Fruit fly (Drosophila melanogaster) whole organism, embryonic: Measurements from ENCODE around the gene lilli.

ENCODE experiments used
- Abd-B ChIP-seq: fragments of 200-800 bp; sonication (Bioruptor generic); optimal IDR thresholded peaks from 2 replicates; lab custom pipeline; 2018; ENCODE audit warnings: missing biosample characterization, mild to moderate bottlenecking, missing genetic modification characterization, moderate library complexity
- Asciz ChIP-seq: fragments of 200-800 bp; sonication (Bioruptor generic); optimal IDR thresholded peaks from 2 replicates; lab custom pipeline; 2017; ENCODE audit warnings: missing biosample characterization, mild to moderate bottlenecking, missing genetic modification characterization, missing genetic modification reagents
- CG10267 ChIP-seq: fragments of 200-800 bp; sonication (Bioruptor generic); optimal IDR thresholded peaks from 2 replicates; lab custom pipeline; 2018; ENCODE audit warnings: missing biosample characterization, mild to moderate bottlenecking, missing genetic modification characterization, moderate library complexity
- CG12071 ChIP-seq: fragments of 200-800 bp; sonication (Bioruptor generic); optimal IDR thresholded peaks from 3 replicates; lab custom pipeline; 2018; ENCODE audit warnings: missing biosample characterization, mild to moderate bottlenecking, missing genetic modification characterization
- CG12104 ChIP-seq: fragments of 200-800 bp; sonication (Bioruptor generic); optimal IDR thresholded peaks from 3 replicates; lab custom pipeline; 2016; ENCODE audit warnings: missing biosample characterization, missing genetic modification characterization
- CG12391 ChIP-seq: fragments of 200-800 bp; sonication (Bioruptor generic); optimal IDR thresholded peaks from 3 replicates; lab custom pipeline; 2018; ENCODE audit warnings: missing biosample characterization, mild to moderate bottlenecking, missing genetic modification characterization, moderate library complexity
- CG13123 ChIP-seq: fragments of 200-800 bp; sonication (Bioruptor generic); optimal IDR thresholded peaks from 2 replicates; lab custom pipeline; 2016; ENCODE audit warnings: missing biosample characterization, missing genetic modification characterization
- CG13287 ChIP-seq: fragments of 200-800 bp; sonication (Bioruptor generic); IDR thresholded peaks from 2 replicates; pipeline ENCODE4 v1.3.6; 2022; ENCODE audit warnings: missing biosample characterization, missing genetic modification characterization; ENCODE audit not compliant: partially characterized antibody
- CG15601 ChIP-seq: fragments of 200-800 bp; sonication (Bioruptor generic); optimal IDR thresholded peaks from 3 replicates; lab custom pipeline; 2019; ENCODE audit warnings: missing biosample characterization, mild to moderate bottlenecking, missing genetic modification characterization, moderate library complexity
- CG17802 ChIP-seq: fragments of 200-800 bp; sonication (Bioruptor generic); optimal IDR thresholded peaks from 2 replicates; lab custom pipeline; 2018; ENCODE audit warnings: missing biosample characterization, mild to moderate bottlenecking, missing genetic modification characterization, moderate library complexity
- CG18764 ChIP-seq: fragments of 200-800 bp; sonication (Bioruptor generic); optimal IDR thresholded peaks from 3 replicates; lab custom pipeline; 2016; ENCODE audit warnings: missing biosample characterization, missing genetic modification characterization
- CG31441 ChIP-seq: fragments of 200-800 bp; sonication (Bioruptor generic); IDR thresholded peaks from 2 replicates; pipeline ENCODE4 v1.3.6; 2022; ENCODE audit warnings: missing biosample characterization, missing genetic modification characterization
- CG5953 ChIP-seq: fragments of 200-800 bp; sonication (Bioruptor generic); IDR thresholded peaks from 2 replicates; pipeline ENCODE4 v1.3.6; 2022; ENCODE audit warnings: missing biosample characterization, missing genetic modification characterization
- CG8281 ChIP-seq: fragments of 200-800 bp; sonication (Bioruptor generic); optimal IDR thresholded peaks from 2 replicates; lab custom pipeline; 2018; ENCODE audit warnings: missing biosample characterization, mild to moderate bottlenecking, missing genetic modification characterization, moderate library complexity
- CG9215 ChIP-seq: fragments of 200-800 bp; sonication (Bioruptor generic); IDR thresholded peaks from 2 replicates; pipeline ENCODE4 v1.3.6; 2022; ENCODE audit warnings: missing biosample characterization, missing genetic modification characterization
- CG9817 ChIP-seq: fragments of 200-800 bp; sonication (Bioruptor generic); optimal IDR thresholded peaks from 2 replicates; lab custom pipeline; 2018; ENCODE audit warnings: missing biosample characterization, mild to moderate bottlenecking, missing genetic modification characterization, moderate library complexity
- CG9932 ChIP-seq: fragments of 200-800 bp; sonication (Bioruptor generic); IDR thresholded peaks from 2 replicates; pipeline ENCODE4 v1.3.6; 2022; ENCODE audit warnings: missing biosample characterization, missing genetic modification characterization
- CoRest ChIP-seq: fragments of 200-800 bp; sonication (Bioruptor generic); optimal IDR thresholded peaks from 3 replicates; lab custom pipeline; 2018; ENCODE audit warnings: missing biosample characterization, mild to moderate bottlenecking, missing genetic modification characterization, moderate library complexity
- Dad ChIP-seq: fragments of 200-800 bp; sonication (Bioruptor generic); optimal IDR thresholded peaks from 3 replicates; lab custom pipeline; 2016; ENCODE audit warnings: missing biosample characterization, missing genetic modification characterization
- Dp ChIP-seq: fragments of 200-800 bp; sonication (Bioruptor generic); optimal IDR thresholded peaks from 2 replicates; lab custom pipeline; 2018; ENCODE audit warnings: missing biosample characterization, mild to moderate bottlenecking, missing genetic modification characterization, moderate library complexity
- Drgx ChIP-seq: fragments of 200-800 bp; sonication (Bioruptor generic); IDR thresholded peaks from 2 replicates; pipeline ENCODE4 v1.3.6; 2022; ENCODE audit warnings: missing biosample characterization, missing genetic modification characterization
- Ets65A ChIP-seq: fragments of 200-800 bp; sonication (Bioruptor generic); peaks from one replicate; lab custom pipeline; 2016; ENCODE audit warnings: missing biosample characterization, missing genetic modification characterization
- HLH4C ChIP-seq: fragments of 200-800 bp; sonication (Bioruptor generic); IDR thresholded peaks from 3 replicates; pipeline ENCODE4 v1.3.6; 2022; ENCODE audit warnings: missing biosample characterization, missing genetic modification characterization; ENCODE audit not compliant: partially characterized antibody
- Hr78 ChIP-seq, 2 experiments: fragments of 200-800 bp in 1 of 2; fragments of >200 bp in 1 of 2; sonication (Bioruptor generic) in 1 of 2; optimal IDR thresholded peaks; 2 replicates each; lab custom pipeline; 2017 to 2019; ENCODE audit warnings: missing biosample characterization in 2 of 2, missing genetic modification characterization in 2 of 2, mild to moderate bottlenecking in 1 of 2, moderate library complexity in 1 of 2
- Med ChIP-seq: fragments of 200-800 bp; sonication (Bioruptor generic); peaks from one replicate; lab custom pipeline; 2016; ENCODE audit warnings: missing biosample characterization, missing genetic modification characterization, mild to moderate bottlenecking, inconsistent platforms, moderate library complexity
- Spps ChIP-seq: fragments of 200-800 bp; sonication (Bioruptor generic); optimal IDR thresholded peaks from 2 replicates; lab custom pipeline; 2018; ENCODE audit warnings: missing biosample characterization, mild to moderate bottlenecking, missing genetic modification characterization
- Trl ChIP-seq, 3 experiments: fragments of >200 bp in 2 of 3; fragments of 200-800 bp in 1 of 3; sonication (Bioruptor generic) in 1 of 3; optimal IDR thresholded peaks; 2 replicates in 1 of 3; 3 replicates in 2 of 3; lab custom pipeline; 2016 to 2017; ENCODE audit warnings: missing biosample characterization in 1 of 3, missing genetic modification characterization in 1 of 3
- Xrp1 ChIP-seq: fragments of 200-800 bp; sonication (Bioruptor generic); IDR thresholded peaks from 2 replicates; pipeline ENCODE4 v1.3.6; 2022; ENCODE audit warnings: missing biosample characterization, missing genetic modification characterization
- ap ChIP-seq: fragments of 200-800 bp; sonication (Bioruptor generic); IDR thresholded peaks from 2 replicates; pipeline ENCODE4 v1.3.6; 2022; ENCODE audit warnings: missing biosample characterization, missing genetic modification characterization
- cas ChIP-seq: fragments of 200-800 bp; sonication (Bioruptor generic); IDR thresholded peaks from 2 replicates; pipeline ENCODE4 v1.3.6; 2022; ENCODE audit warnings: missing biosample characterization, missing genetic modification characterization
- cato ChIP-seq: fragments of 200-800 bp; sonication (Bioruptor generic); optimal IDR thresholded peaks from 2 replicates; lab custom pipeline; 2016; ENCODE audit warnings: missing biosample characterization, missing genetic modification characterization, borderline replicate concordance
- chinmo ChIP-seq: fragments of 200-800 bp; sonication (Bioruptor generic); IDR thresholded peaks from 4 replicates; pipeline ENCODE4 v1.3.6; 2022; ENCODE audit warnings: missing biosample characterization, missing genetic modification characterization; ENCODE audit not compliant: partially characterized antibody
- chm ChIP-seq: fragments of 200-800 bp; sonication (Bioruptor generic); IDR thresholded peaks from 2 replicates; pipeline ENCODE4 v1.3.6; 2022; ENCODE audit warnings: missing biosample characterization, missing genetic modification characterization
- dm ChIP-seq: fragments of 200-800 bp; sonication (Bioruptor generic); optimal IDR thresholded peaks from 3 replicates; lab custom pipeline; 2016; ENCODE audit warnings: missing biosample characterization, missing genetic modification characterization
- dmrt99B ChIP-seq: fragments of 200-800 bp; sonication (Bioruptor generic); optimal IDR thresholded peaks from 2 replicates; lab custom pipeline; 2018; ENCODE audit warnings: missing biosample characterization, mild to moderate bottlenecking, missing genetic modification characterization, moderate library complexity
- en ChIP-seq: fragments of 200-800 bp; sonication (Bioruptor generic); optimal IDR thresholded peaks from 2 replicates; lab custom pipeline; 2016; ENCODE audit warnings: missing biosample characterization, missing genetic modification characterization
- eyg ChIP-seq: fragments of 200-800 bp; sonication (Bioruptor generic); optimal IDR thresholded peaks from 3 replicates; lab custom pipeline; 2016; ENCODE audit warnings: missing biosample characterization, missing genetic modification characterization
- fru ChIP-seq: fragments of >200 bp; optimal IDR thresholded peaks from 2 replicates; lab custom pipeline; 2017
- grn ChIP-seq: fragments of 200-800 bp; sonication (Bioruptor generic); optimal IDR thresholded peaks from 3 replicates; lab custom pipeline; 2017; ENCODE audit warnings: missing biosample characterization, missing genetic modification characterization
- h ChIP-seq: fragments of >200 bp; optimal IDR thresholded peaks from 2 replicates; lab custom pipeline; 2017
- hb ChIP-seq: fragments of 200-800 bp; sonication (Bioruptor generic); IDR thresholded peaks from 3 replicates; pipeline ENCODE4 v1.3.6; 2022; ENCODE audit warnings: missing biosample characterization, missing genetic modification characterization; ENCODE audit not compliant: partially characterized antibody
- jigr1 ChIP-seq: fragments of 200-800 bp; sonication (Bioruptor generic); IDR thresholded peaks from 3 replicates; pipeline ENCODE4 v1.3.6; 2022; ENCODE audit warnings: missing biosample characterization, missing genetic modification characterization
- lab ChIP-seq: fragments of 200-800 bp; sonication (Bioruptor generic); optimal IDR thresholded peaks from 3 replicates; lab custom pipeline; 2017; ENCODE audit warnings: missing biosample characterization, missing genetic modification characterization, mild to moderate bottlenecking, moderate library complexity, missing genetic modification reagents
- nom ChIP-seq: fragments of 200-800 bp; sonication (Bioruptor generic); optimal IDR thresholded peaks from 2 replicates; lab custom pipeline; 2017; ENCODE audit warnings: missing biosample characterization, missing genetic modification characterization, mild to moderate bottlenecking, moderate library complexity, missing genetic modification reagents
- pb ChIP-seq: fragments of 200-800 bp; sonication (Bioruptor generic); optimal IDR thresholded peaks from 3 replicates; lab custom pipeline; 2016; ENCODE audit warnings: missing biosample characterization, missing genetic modification characterization
- pzg ChIP-seq: fragments of 200-800 bp; sonication (Bioruptor generic); optimal IDR thresholded peaks from 3 replicates; lab custom pipeline; 2018; ENCODE audit warnings: missing biosample characterization, mild to moderate bottlenecking, missing genetic modification characterization, moderate library complexity
- sim ChIP-seq: fragments of 200-800 bp; sonication (Bioruptor generic); IDR thresholded peaks from 2 replicates; pipeline ENCODE4 v1.3.6; 2022; ENCODE audit warnings: missing biosample characterization, missing genetic modification characterization
- sima ChIP-seq: fragments of 200-800 bp; sonication (Bioruptor generic); optimal IDR thresholded peaks from 2 replicates; lab custom pipeline; 2016; ENCODE audit warnings: missing biosample characterization, missing genetic modification characterization
- vnd ChIP-seq: fragments of 200-800 bp; sonication (Bioruptor generic); IDR thresholded peaks from 3 replicates; pipeline ENCODE4 v1.3.6; 2022; ENCODE audit warnings: missing biosample characterization, missing genetic modification characterization; ENCODE audit not compliant: partially characterized antibody

Gene lilli

DNA sequence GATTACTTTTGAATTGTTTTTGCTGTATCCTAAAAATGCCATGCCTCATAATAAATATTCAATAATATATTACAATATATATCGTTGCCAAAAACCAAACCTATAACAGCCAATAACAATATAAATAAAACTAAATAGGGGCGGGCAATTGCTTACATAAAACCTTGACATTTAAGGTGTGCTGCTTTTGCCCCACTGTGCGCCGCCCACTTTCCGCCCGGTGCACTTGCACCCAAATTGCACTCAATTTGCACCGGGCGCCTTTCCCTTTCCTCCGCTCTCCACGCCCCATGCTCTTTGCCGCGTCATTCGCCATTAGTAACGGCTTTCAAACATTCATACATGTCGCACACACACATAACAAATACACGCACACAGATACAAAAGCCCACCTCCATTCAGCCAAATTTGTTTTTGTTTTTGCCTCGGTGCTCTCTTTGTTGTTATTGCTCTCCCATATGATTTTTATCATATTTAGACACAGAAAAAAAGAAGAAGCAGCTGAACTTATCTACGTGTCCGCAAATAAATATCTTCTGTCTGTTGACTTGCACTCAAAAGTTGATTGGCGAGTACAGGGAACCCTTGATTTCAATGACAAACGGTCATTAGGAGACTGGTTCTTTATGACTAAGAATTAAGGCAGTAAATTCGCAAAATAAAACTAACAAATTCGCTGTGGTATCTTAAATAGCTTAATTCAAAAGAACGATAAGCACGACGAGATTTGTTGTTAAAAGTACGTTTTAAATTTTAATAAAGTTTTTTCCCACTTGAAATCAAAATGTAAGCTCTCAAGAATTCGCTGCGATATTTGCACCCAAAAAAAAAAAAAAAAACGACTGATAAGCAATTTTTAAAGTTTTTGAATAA lies 27.6 kb upstream of the lilli start (continued):
- TF ChIP-seq Dp (GFP tag; lab: Kevin White, UChicago), result no peak
- peak in 1 of 2 experiments; percentile 28 for TF ChIP-seq Hr78 (GFP tag; optimal IDR thresholded peaks at IDR 0.05; lab: Kevin White, UChicago)
- peak; percentile 66 for TF ChIP-seq Med (GFP tag; lab: Kevin White, UChicago)
- no peak for TF ChIP-seq fru
- TF ChIP-seq HLH4C (GFP tag; lab: Robert Waterston, UW), result no peak
- peak; percentile 26 to 43 for TF ChIP-seq Trl (optimal IDR thresholded peaks at IDR 0.05; lab: Kevin White, UChicago)
- TF ChIP-seq Trl (GFP tag; optimal IDR thresholded peaks at IDR 0.05; lab: Kevin White, UChicago), result peak; percentile 2
- peak; percentile 45 for TF ChIP-seq dmrt99B (tag; lab: Kevin White, UChicago)
- TF ChIP-seq CG13123 (GFP tag; lab: Kevin White, UChicago), result no peak
- no peak for TF ChIP-seq ap (GFP tag; lab: Robert Waterston, UW)
- TF ChIP-seq grn (GFP tag; lab: Kevin White, UChicago), result peak; percentile 85
- TF ChIP-seq CG17802 (tag; lab: Kevin White, UChicago), result no peak
- TF ChIP-seq cas, result no peak
- no peak for TF ChIP-seq dm
- TF ChIP-seq CG9932 (GFP tag; lab: Robert Waterston, UW), result no peak
- TF ChIP-seq Abd-B (GFP tag; lab: Kevin White, UChicago), result no peak
- TF ChIP-seq CG15601 (tag; lab: Kevin White, UChicago), result no peak
- no peak for TF ChIP-seq eyg (GFP tag; lab: Kevin White, UChicago)
- peak; percentile 60 for TF ChIP-seq lab (GFP tag; lab: Kevin White, UChicago)
- TF ChIP-seq CG31441 (GFP tag; lab: Robert Waterston, UW), result no peak
- TF ChIP-seq h, result no peak
- no peak for TF ChIP-seq en (GFP tag; lab: Kevin White, UChicago)
- no peak for TF ChIP-seq Asciz
- TF ChIP-seq CG8281 (tag; lab: Kevin White, UChicago), result no peak
- no peak for TF ChIP-seq vnd
- no peak for TF ChIP-seq cato
- TF ChIP-seq chm, result no peak
- TF ChIP-seq pzg (GFP tag; lab: Kevin White, UChicago), result no peak
- no peak for TF ChIP-seq sima (GFP tag; lab: Kevin White, UChicago)
- peak; percentile 29; the same call in 1 of the 2 replicates for TF ChIP-seq Xrp1
- TF ChIP-seq sim (GFP tag; lab: Robert Waterston, UW), result no peak
- no peak for TF ChIP-seq CG13287 (GFP tag; lab: Robert Waterston, UW)
- peak; percentile 35 for TF ChIP-seq Ets65A
- TF ChIP-seq Spps (tag; lab: Kevin White, UChicago), result no peak
- TF ChIP-seq CG10267, result no peak
- TF ChIP-seq CG9215, result no peak
- no peak for TF ChIP-seq CG18764 (GFP tag; lab: Kevin White, UChicago)
- no peak for TF ChIP-seq CG5953 (GFP tag; lab: Robert Waterston, UW)
- peak; percentile 42 for TF ChIP-seq CG12071 (GFP tag; lab: Kevin White, UChicago)
- TF ChIP-seq CG9817 (tag; lab: Kevin White, UChicago), result no peak
- TF ChIP-seq jigr1 (GFP tag; lab: Robert Waterston, UW), result no peak
- no peak for TF ChIP-seq nom
- no peak for TF ChIP-seq Dad (GFP tag; lab: Kevin White, UChicago)
- peak; percentile 0 for TF ChIP-seq CG12391 (tag; lab: Kevin White, UChicago)
- TF ChIP-seq Drgx, result peak; percentile 83
- no peak for TF ChIP-seq CoRest (tag; lab: Kevin White, UChicago)
- peak; percentile 88; the same call in 3 of the 4 replicates for TF ChIP-seq chinmo (GFP tag; lab: Robert Waterston, UW)
- TF ChIP-seq CG12104 (GFP tag; lab: Kevin White, UChicago), result no peak
- TF ChIP-seq pb (GFP tag; lab: Kevin White, UChicago), result no peak
- TF ChIP-seq hb (GFP tag; lab: Robert Waterston, UW), result no peak
